Worm (Caenorhabditis elegans) whole organism, mixed stage, embryonic: ENCODE results near the gene T16H12.2.

Experiments used
- M03D4.4 ChIP-seq: sonication (generic microtip); optimal IDR thresholded peaks from 2 replicates; lab custom pipeline; 2017; ENCODE audit warnings: mild to moderate bottlenecking, missing genetic modification characterization, missing compliant biosample characterization
- bed-3 ChIP-seq: fragments of 200-800 bp; sonication (Bioruptor generic); optimal IDR thresholded peaks from 3 replicates; lab custom pipeline; 2018; ENCODE audit warnings: mild to moderate bottlenecking, missing genetic modification characterization, moderate library complexity, missing compliant biosample characterization
- ceh-39 ChIP-seq: fragments of 150-350 bp; optimal IDR thresholded peaks from 2 replicates; lab custom pipeline; 2014; ENCODE audit warnings: missing biosample characterization, missing genetic modification characterization
- ceh-43 ChIP-seq: fragments of 200-800 bp; sonication (Bioruptor generic); optimal IDR thresholded peaks from 2 replicates; lab custom pipeline; 2018; ENCODE audit warnings: mild to moderate bottlenecking, missing genetic modification characterization, moderate library complexity, missing compliant biosample characterization
- ceh-83 ChIP-seq: fragments of 200-800 bp; sonication (Bioruptor generic); optimal IDR thresholded peaks from 2 replicates; lab custom pipeline; 2018; ENCODE audit warnings: mild to moderate bottlenecking, missing genetic modification characterization, missing compliant biosample characterization
- ces-1 ChIP-seq: fragments of 150-350 bp; optimal IDR thresholded peaks from 2 replicates; lab custom pipeline; 2014; ENCODE audit warnings: missing biosample characterization, missing genetic modification reagents, missing genetic modification characterization
- cnd-1 ChIP-seq: fragments of 200-800 bp; sonication (Bioruptor generic); optimal IDR thresholded peaks from 2 replicates; lab custom pipeline; 2018; ENCODE audit warnings: mild to moderate bottlenecking, missing genetic modification characterization, missing compliant biosample characterization
- drap-1 ChIP-seq: fragments of 200-800 bp; sonication (Bioruptor generic); optimal IDR thresholded peaks from 3 replicates; lab custom pipeline; 2018; ENCODE audit warnings: mild to moderate bottlenecking, missing genetic modification characterization, missing compliant biosample characterization
- elt-1 ChIP-seq: sonication (generic microtip); optimal IDR thresholded peaks from 2 replicates; lab custom pipeline; 2017; ENCODE audit warnings: missing genetic modification characterization, mild to moderate bottlenecking, missing compliant biosample characterization, antibody characterized with exemption, moderate library complexity, borderline replicate concordance; ENCODE audit not compliant: insufficient read depth
- elt-3 ChIP-seq: fragments of 150-350 bp; optimal IDR thresholded peaks from 2 replicates; lab custom pipeline; 2014; ENCODE audit warnings: missing biosample characterization, missing genetic modification characterization
- flh-1 ChIP-seq: fragments of 200-800 bp; sonication (Bioruptor generic); optimal IDR thresholded peaks from 2 replicates; lab custom pipeline; 2018; ENCODE audit warnings: mild to moderate bottlenecking, missing genetic modification characterization, moderate library complexity, missing compliant biosample characterization
- ham-2 ChIP-seq: fragments of 200-800 bp; sonication (Bioruptor generic); optimal IDR thresholded peaks from 2 replicates; lab custom pipeline; 2018; ENCODE audit warnings: mild to moderate bottlenecking, missing genetic modification characterization, missing compliant biosample characterization
- hlh-1 ChIP-seq: fragments of 150-350 bp; optimal IDR thresholded peaks from 2 replicates; lab custom pipeline; 2014; ENCODE audit warnings: missing biosample characterization, missing genetic modification reagents, missing genetic modification characterization
- lin-32 ChIP-seq: fragments of 200-800 bp; sonication (Bioruptor generic); optimal IDR thresholded peaks from 2 replicates; lab custom pipeline; 2018; ENCODE audit warnings: mild to moderate bottlenecking, missing genetic modification characterization, missing compliant biosample characterization
- lsy-2 ChIP-seq: fragments of 150-350 bp; optimal IDR thresholded peaks from 2 replicates; lab custom pipeline; 2014; ENCODE audit warnings: missing biosample characterization, missing genetic modification characterization
- mab-5 ChIP-seq: fragments of 150-350 bp; optimal IDR thresholded peaks from 2 replicates; lab custom pipeline; 2014; ENCODE audit warnings: missing biosample characterization, missing genetic modification characterization
- mls-2 ChIP-seq: sonication (generic microtip); optimal IDR thresholded peaks from 2 replicates; lab custom pipeline; 2016; ENCODE audit warnings: mild to moderate bottlenecking, missing genetic modification characterization, moderate library complexity, missing compliant biosample characterization
- nhr-12 ChIP-seq: fragments of 150-350 bp; optimal IDR thresholded peaks from 2 replicates; lab custom pipeline; 2014; ENCODE audit warnings: missing biosample characterization, missing genetic modification characterization
- nhr-237 ChIP-seq: fragments of 150-350 bp; optimal IDR thresholded peaks from 2 replicates; lab custom pipeline; 2014; ENCODE audit warnings: missing biosample characterization, missing genetic modification characterization
- nhr-76 ChIP-seq: sonication (generic microtip); optimal IDR thresholded peaks from 2 replicates; lab custom pipeline; 2017; ENCODE audit warnings: missing biosample characterization, missing genetic modification characterization
- sptf-1 ChIP-seq: sonication (generic microtip); optimal IDR thresholded peaks from 2 replicates; lab custom pipeline; 2017; ENCODE audit warnings: mild to moderate bottlenecking, missing genetic modification characterization, moderate library complexity, missing compliant biosample characterization
- tbx-8 ChIP-seq: fragments of 200-800 bp; sonication (Bioruptor generic); optimal IDR thresholded peaks from 2 replicates; lab custom pipeline; 2018; ENCODE audit warnings: mild to moderate bottlenecking, missing genetic modification characterization, moderate library complexity, missing compliant biosample characterization
- unc-120 ChIP-seq: sonication (generic microtip); optimal IDR thresholded peaks from 2 replicates; lab custom pipeline; 2017; ENCODE audit warnings: missing genetic modification characterization, missing compliant biosample characterization; ENCODE audit not compliant: poor library complexity, severe bottlenecking
- unc-39 ChIP-seq: fragments of 150-350 bp; optimal IDR thresholded peaks from 2 replicates; lab custom pipeline; 2014; ENCODE audit warnings: missing biosample characterization, missing genetic modification characterization
- ztf-11 ChIP-seq: fragments of 150-350 bp; optimal IDR thresholded peaks from 2 replicates; lab custom pipeline; 2014; ENCODE audit warnings: missing biosample characterization, missing genetic modification characterization

Gene T16H12.2

DNA sequence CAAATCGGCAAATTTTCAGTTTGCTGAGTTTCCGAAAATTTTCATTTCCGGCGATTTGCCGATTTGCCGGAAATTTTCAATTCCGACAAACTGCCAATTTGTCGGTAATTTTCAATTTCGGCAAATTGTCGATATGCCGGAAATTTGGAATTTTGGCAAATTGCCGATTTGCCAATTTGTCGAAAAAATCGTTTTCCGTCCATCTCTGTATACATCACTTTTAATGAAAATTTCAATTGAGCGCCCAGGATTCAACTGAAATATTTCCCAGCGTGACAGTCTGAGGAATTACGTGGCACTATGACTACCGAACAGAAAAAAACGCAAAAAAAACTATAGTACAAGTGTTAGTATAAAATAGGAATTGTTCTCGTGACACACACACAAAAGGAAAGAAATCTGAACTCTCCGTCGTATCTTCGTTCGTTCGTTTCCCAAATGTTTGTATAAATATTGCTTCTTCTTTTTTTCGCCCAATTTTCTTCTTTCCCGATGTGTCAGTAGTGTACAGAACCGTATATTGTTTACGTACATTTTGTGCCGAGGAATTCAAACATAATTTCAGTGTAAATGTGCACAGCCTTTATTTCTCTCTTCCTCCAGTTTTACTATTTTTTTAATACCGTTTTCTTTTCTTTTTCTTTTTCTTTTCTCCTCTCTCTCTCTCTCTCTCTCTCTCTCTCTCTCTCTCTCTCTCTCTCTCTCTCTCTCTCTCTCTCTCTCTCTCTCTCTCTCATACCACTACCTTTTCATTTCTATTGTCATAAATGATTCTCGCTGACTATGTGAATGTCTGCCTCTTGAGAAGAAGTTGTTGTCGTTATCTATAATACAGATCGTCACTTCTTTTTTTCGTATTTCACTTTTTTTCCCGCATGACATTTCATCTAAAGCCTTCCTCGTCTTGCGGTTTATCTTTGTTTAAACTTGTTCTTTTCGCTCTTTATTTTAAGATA is 46.7 kb downstream of the T16H12.2 start:
- TF ChIP-seq mab-5 (tag; lab: Kevin White, UChicago) (no peak), bed-3 (GFP tag; lab: Kevin White, UChicago) (no peak), ceh-39 (tag; lab: Kevin White, UChicago) (no peak), flh-1 (GFP tag; lab: Kevin White, UChicago) (no peak), sptf-1 (tag; lab: Kevin White, UChicago) (no peak), ces-1 (GFP tag; lab: Kevin White, UChicago) (no peak), cnd-1 (tag; lab: Kevin White, UChicago) (no peak), M03D4.4 (tag; lab: Kevin White, UChicago) (no peak), ham-2 (GFP tag; lab: Kevin White, UChicago) (no peak), mls-2 (no peak), elt-3 (tag; lab: Kevin White, UChicago) (no peak), unc-39 (no peak), nhr-76 (tag; lab: Kevin White, UChicago) (no peak)
- TF ChIP-seq, all 35 proteins: peak for 0

ce11 chrIII:10134517-10134916 is 48.4 kb downstream of the T16H12.2 start:
- TF ChIP-seq nhr-12 (tag; lab: Kevin White, UChicago) (no peak), nhr-237 (tag; lab: Kevin White, UChicago) (no peak), lsy-2 (no peak), drap-1 (GFP tag; lab: Kevin White, UChicago) (no peak), unc-120 (tag; lab: Kevin White, UChicago) (no peak), hlh-1 (no peak), tbx-8 (GFP tag; lab: Kevin White, UChicago) (no peak), ceh-83 (GFP tag; lab: Kevin White, UChicago) (no peak), cnd-1 (tag; lab: Kevin White, UChicago) (no peak), lin-32 (GFP tag; lab: Kevin White, UChicago) (no peak), ces-1 (GFP tag; lab: Kevin White, UChicago) (no peak), sptf-1 (tag; lab: Kevin White, UChicago) (no peak), ceh-43 (GFP tag; lab: Kevin White, UChicago) (no peak), unc-39 (no peak), elt-1 (tag; lab: Kevin White, UChicago) (no peak), ham-2 (GFP tag; lab: Kevin White, UChicago) (no peak), mls-2 (no peak), ztf-11 (no peak), flh-1 (GFP tag; lab: Kevin White, UChicago) (no peak)
